Worm (Caenorhabditis elegans): ENCODE measurements around the gene K09C8.9.

- TF ChIP-seq unc-39 (tag; optimal IDR thresholded peaks at IDR 0.05) (no peak), ceh-83 (GFP tag; optimal IDR thresholded peaks at IDR 0.05) (no peak), unc-120 (tag; optimal IDR thresholded peaks at IDR 0.05; ENCODE audit: poor library complexity, severe bottlenecking) (no peak), lin-32 (GFP tag; optimal IDR thresholded peaks at IDR 0.05) (no peak), zip-8 (tag; optimal IDR thresholded peaks at IDR 0.05) (no peak), nhr-28 (tag; optimal IDR thresholded peaks at IDR 0.05) (no peak), snpc-4 (tag; optimal IDR thresholded peaks at IDR 0.05) (no peak), elt-1 (tag; optimal IDR thresholded peaks at IDR 0.05; ENCODE audit: borderline replicate concordance, insufficient read depth) (no peak)
These were observed 10.5 kb downstream of the K09C8.9 start for ce11 chrX:10956972-10957678.

Data from whole organism, mixed stage, embryonic.